Fruit fly (Drosophila melanogaster): ENCODE results near the gene CG9281.

Gene CG9281

DNA sequence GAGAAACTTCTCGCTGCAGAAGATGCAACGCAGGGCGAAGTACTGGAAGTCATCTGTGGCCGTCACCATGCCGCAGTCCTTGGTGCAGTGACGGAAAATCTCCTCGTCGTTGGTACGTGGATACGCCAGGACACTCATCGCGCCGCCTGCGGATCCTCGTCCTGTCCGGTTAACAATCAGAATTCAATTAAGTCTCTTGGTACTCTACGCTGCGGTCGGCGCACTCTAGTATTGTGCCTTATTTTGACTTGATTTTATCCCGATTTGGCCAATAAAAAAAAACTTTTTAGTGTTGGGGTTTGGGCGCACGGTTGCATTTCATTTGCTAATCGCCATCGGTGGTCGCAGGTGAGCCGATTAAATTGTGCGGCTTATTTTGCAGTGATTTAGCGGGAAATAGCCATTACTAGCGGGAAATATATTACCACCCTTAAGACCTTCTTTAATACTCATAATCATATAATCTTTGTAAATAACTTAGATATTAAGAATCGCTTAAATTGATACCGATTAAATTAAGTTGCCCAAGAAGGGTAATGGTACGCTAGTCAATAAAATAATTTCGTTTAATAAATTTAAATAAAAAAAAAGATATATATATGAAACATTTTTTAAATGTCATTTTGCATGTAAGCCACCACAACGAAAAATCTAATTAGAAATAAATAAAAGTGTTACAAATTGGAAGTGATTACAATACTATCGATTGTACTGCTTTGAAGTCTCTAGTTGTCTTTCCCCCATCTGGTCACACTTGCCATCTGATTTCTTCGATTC lies 35.8 kb upstream of the CG9281 start, which contains the start of the genes CG8944 and CCT6:
Gene CG8944, minus strand, starts transcription at position 327 of the 777 bp plus-strand sequence.
Gene CCT6, plus strand, starts transcription at position 744 of the 777 bp plus-strand sequence.
- peak; percentile 31 for TF ChIP-seq Nf-YC (tag; optimal IDR thresholded peaks at IDR 0.05)
- TF ChIP-seq ssp (GFP tag; IDR thresholded peaks at IDR 0.05): peak; percentile 28; the same call in 1 of the 2 replicates
- TF ChIP-seq unc-4 (GFP tag; IDR thresholded peaks at IDR 0.05; ENCODE audit: partially characterized antibody): peak; percentile 18; the same call in 1 of the 2 replicates
- peak; percentile 14 for TF ChIP-seq tin (GFP tag; optimal IDR thresholded peaks at IDR 0.05)
- TF ChIP-seq Max (GFP tag; optimal IDR thresholded peaks at IDR 0.05): no peak
- TF ChIP-seq bcd (GFP tag; optimal IDR thresholded peaks at IDR 0.05): peak; percentile 5
- TF ChIP-seq pum (GFP tag; optimal IDR thresholded peaks at IDR 0.05): no peak
- TF ChIP-seq CG6689 (GFP tag; IDR thresholded peaks at IDR 0.05): 0 out of 2 replicates have a peak, but pooled peaks have one; percentile 6
- no peak for TF ChIP-seq CG8765 (GFP tag; IDR thresholded peaks at IDR 0.05)
- peak; percentile 17 for TF ChIP-seq D19A (tag; optimal IDR thresholded peaks at IDR 0.05)
- peak; percentile 71 for TF ChIP-seq Dref (GFP tag; IDR thresholded peaks at IDR 0.05)
- TF ChIP-seq Doc3 (GFP tag; IDR thresholded peaks at IDR 0.05; ENCODE audit: partially characterized antibody): 0 out of 3 replicates have a peak, but pooled peaks have one; percentile 31
- peak; percentile 17 for TF ChIP-seq Ets97D (GFP tag; optimal IDR thresholded peaks at IDR 0.05)
- no peak for TF ChIP-seq Tbp (GFP tag; optimal IDR thresholded peaks at IDR 0.05)
- TF ChIP-seq hb (GFP tag; IDR thresholded peaks at IDR 0.05; ENCODE audit: partially characterized antibody): no peak
- TF ChIP-seq CG12155 (GFP tag; optimal IDR thresholded peaks at IDR 0.05): no peak
- TF ChIP-seq gfzf (GFP tag; optimal IDR thresholded peaks at IDR 0.05): peak; percentile 45
- peak; percentile 29 for TF ChIP-seq CG13424 (tag; optimal IDR thresholded peaks at IDR 0.05)
- TF ChIP-seq Ssrp (tag; optimal IDR thresholded peaks at IDR 0.05): peak; percentile 5
- 0 out of 3 replicates have a peak, but pooled peaks have one; percentile 24 for TF ChIP-seq CG34224 (GFP tag; IDR thresholded peaks at IDR 0.05; ENCODE audit: partially characterized antibody)
- no peak for TF ChIP-seq CG4360 (GFP tag; IDR thresholded peaks at IDR 0.05)
- TF ChIP-seq CG4617 (GFP tag; optimal IDR thresholded peaks at IDR 0.05; ENCODE audit: borderline replicate concordance): peak; percentile 21
- no peak for TF ChIP-seq BtbVII (GFP tag; optimal IDR thresholded peaks at IDR 0.05)
- TF ChIP-seq ci (GFP tag; IDR thresholded peaks at IDR 0.05): 0 out of 3 replicates have a peak, but pooled peaks have one; percentile 19
- TF ChIP-seq sens (GFP tag): peak; percentile 64
- peak; percentile 1 for TF ChIP-seq grau (tag; optimal IDR thresholded peaks at IDR 0.05)
- peak; percentile 20 for TF ChIP-seq pzg (GFP tag; optimal IDR thresholded peaks at IDR 0.05)
- TF ChIP-seq Rfx (GFP tag; IDR thresholded peaks at IDR 0.05): peak; percentile 57
- TF ChIP-seq dm (GFP tag; optimal IDR thresholded peaks at IDR 0.05): no peak
- no peak for TF ChIP-seq CG31224 (GFP tag; IDR thresholded peaks at IDR 0.05)
- TF ChIP-seq CG3726 (GFP tag; IDR thresholded peaks at IDR 0.05): no peak
- 0 out of 2 replicates have a peak, but pooled peaks have one; percentile 12 for TF ChIP-seq sens-2 (GFP tag; IDR thresholded peaks at IDR 0.05)
- TF ChIP-seq NK7.1 (GFP tag; optimal IDR thresholded peaks at IDR 0.05): no peak
- no peak for TF ChIP-seq luna (GFP tag; optimal IDR thresholded peaks at IDR 0.05)
- peak; percentile 52; the same call in 1 of the 4 replicates for TF ChIP-seq Dll (GFP tag; IDR thresholded peaks at IDR 0.05; ENCODE audit: partially characterized antibody)
- TF ChIP-seq ftz-f1 (GFP tag; optimal IDR thresholded peaks at IDR 0.05): no peak
- TF ChIP-seq Bteb2 (GFP tag; optimal IDR thresholded peaks at IDR 0.05): no peak
- TF ChIP-seq CG1602 (GFP tag; optimal IDR thresholded peaks at IDR 0.05): no peak
- TF ChIP-seq crp (GFP tag; optimal IDR thresholded peaks at IDR 0.05): peak in 1 of 2 experiments; percentile 32
- TF ChIP-seq MESR4 (GFP tag; optimal IDR thresholded peaks at IDR 0.05): peak; percentile 90
- no peak for TF ChIP-seq emc (GFP tag; optimal IDR thresholded peaks at IDR 0.05)
- no peak for TF ChIP-seq CG1647 (GFP tag; optimal IDR thresholded peaks at IDR 0.05)
- peak; percentile 50 for TF ChIP-seq slbo (GFP tag; IDR thresholded peaks at IDR 0.05)
- 0 out of 2 replicates have a peak, but pooled peaks have one; percentile 38 for TF ChIP-seq CG32532 (GFP tag; IDR thresholded peaks at IDR 0.05)
- TF ChIP-seq CG13624 (GFP tag; optimal IDR thresholded peaks at IDR 0.05): no peak
- no peak for TF ChIP-seq CG18619 (GFP tag; optimal IDR thresholded peaks at IDR 0.05)
- TF ChIP-seq CG9797 (GFP tag; optimal IDR thresholded peaks at IDR 0.05): peak; percentile 28
- peak; percentile 32 for TF ChIP-seq CG2712 (tag; optimal IDR thresholded peaks at IDR 0.05)
- no peak for TF ChIP-seq CG11695 (GFP tag; IDR thresholded peaks at IDR 0.05)

Measured in whole organism, embryonic.